Worm (Caenorhabditis elegans): ENCODE data around the gene Y38E10A.8.

ce11 chrII:12608653-12609052, 1.7 kb downstream of the Y38E10A.8 start, which contains the start of gene Y38E10A.9:
- TF ChIP-seq dsc-1 (tag; optimal IDR thresholded peaks at IDR 0.05) (no peak), nhr-237 (tag; optimal IDR thresholded peaks at IDR 0.05) (no peak), nhr-12 (tag; optimal IDR thresholded peaks at IDR 0.05) (no peak), unc-130 (tag; optimal IDR thresholded peaks at IDR 0.05) (no peak), lin-35 (GFP tag; optimal IDR thresholded peaks at IDR 0.05) (no peak), blmp-1 (tag; optimal IDR thresholded peaks at IDR 0.05) (no peak)

All from whole organism, L1 larva.